Fruit fly (Drosophila melanogaster) whole organism, embryonic: ENCODE data around the gene Uxt.

Experiments
- Atf-2 ChIP-seq: fragments of 200-800 bp; sonication (Bioruptor generic); optimal IDR thresholded peaks from 2 replicates; lab custom pipeline; 2016; ENCODE audit warnings: missing biosample characterization, missing genetic modification characterization
- BEAF-32 ChIP-seq: fragments of 200-800 bp; sonication (Bioruptor generic); optimal IDR thresholded peaks from 3 replicates; lab custom pipeline; 2017; ENCODE audit warnings: missing biosample characterization, missing genetic modification characterization, mild to moderate bottlenecking, moderate library complexity, missing genetic modification reagents
- CG11560 ChIP-seq: fragments of 200-800 bp; sonication (Bioruptor generic); IDR thresholded peaks from 3 replicates; pipeline ENCODE4 v1.3.6; 2022; ENCODE audit warnings: missing biosample characterization, missing genetic modification characterization
- CG12659 ChIP-seq: fragments of 200-800 bp; sonication (Bioruptor generic); optimal IDR thresholded peaks from 3 replicates; lab custom pipeline; 2017; ENCODE audit warnings: mild to moderate bottlenecking, missing biosample characterization, missing genetic modification reagents, missing genetic modification characterization
- CG15601 ChIP-seq: fragments of 200-800 bp; sonication (Bioruptor generic); optimal IDR thresholded peaks from 3 replicates; lab custom pipeline; 2019; ENCODE audit warnings: missing biosample characterization, mild to moderate bottlenecking, missing genetic modification characterization, moderate library complexity
- CG16813 ChIP-seq: fragments of 200-800 bp; sonication (Bioruptor generic); IDR thresholded peaks from 3 replicates; pipeline ENCODE4 v1.3.6; 2022; ENCODE audit warnings: missing biosample characterization, missing genetic modification characterization; ENCODE audit not compliant: partially characterized antibody
- CG17328 ChIP-seq: fragments of 200-800 bp; sonication (Bioruptor generic); IDR thresholded peaks from 2 replicates; pipeline ENCODE4 v1.3.6; 2022; ENCODE audit warnings: missing biosample characterization, missing genetic modification characterization
- CG17829 ChIP-seq: fragments of 200-800 bp; optimal IDR thresholded peaks from 2 replicates; lab custom pipeline; 2019; ENCODE audit warnings: missing biosample characterization, mild to moderate bottlenecking, missing genetic modification characterization, moderate library complexity
- CG2889 ChIP-seq: fragments of 200-800 bp; sonication (Bioruptor generic); IDR thresholded peaks from 3 replicates; pipeline ENCODE4 v1.3.6; 2022; ENCODE audit warnings: missing biosample characterization, missing genetic modification characterization
- CG3065 ChIP-seq: fragments of 200-800 bp; sonication (Bioruptor generic); optimal IDR thresholded peaks from 2 replicates; lab custom pipeline; 2016; ENCODE audit warnings: missing biosample characterization, missing genetic modification characterization
- CG31224 ChIP-seq: fragments of 200-800 bp; sonication (Bioruptor generic); IDR thresholded peaks from 2 replicates; pipeline ENCODE4 v1.3.6; 2022; ENCODE audit warnings: missing biosample characterization, missing genetic modification characterization
- CG3163 ChIP-seq: fragments of 200-800 bp; sonication (Bioruptor generic); optimal IDR thresholded peaks from 3 replicates; lab custom pipeline; 2016; ENCODE audit warnings: missing biosample characterization, missing genetic modification characterization
- CG34376 ChIP-seq: fragments of 200-800 bp; sonication (Bioruptor generic); optimal IDR thresholded peaks from 2 replicates; lab custom pipeline; 2018; ENCODE audit warnings: missing biosample characterization, mild to moderate bottlenecking, missing genetic modification characterization
- CG4360 ChIP-seq: fragments of 200-800 bp; sonication (Bioruptor generic); IDR thresholded peaks from 2 replicates; pipeline ENCODE4 v1.3.6; 2022; ENCODE audit warnings: missing biosample characterization, missing genetic modification characterization
- CG43689 ChIP-seq: fragments of 200-800 bp; sonication (Bioruptor generic); IDR thresholded peaks from 2 replicates; pipeline ENCODE4 v1.3.6; 2022; ENCODE audit warnings: missing biosample characterization, missing genetic modification characterization
- CG4424 ChIP-seq: fragments of 200-800 bp; sonication (Bioruptor generic); optimal IDR thresholded peaks from 3 replicates; lab custom pipeline; 2016; ENCODE audit warnings: missing biosample characterization, missing genetic modification characterization
- CG6813 ChIP-seq: fragments of 200-800 bp; sonication (Bioruptor generic); optimal IDR thresholded peaks from 2 replicates; lab custom pipeline; 2017; ENCODE audit warnings: missing biosample characterization, missing genetic modification characterization, mild to moderate bottlenecking, moderate library complexity, missing genetic modification reagents
- CG6854 ChIP-seq: fragments of 200-800 bp; sonication (Bioruptor generic); optimal IDR thresholded peaks from 3 replicates; lab custom pipeline; 2017; ENCODE audit warnings: missing biosample characterization, mild to moderate bottlenecking, missing genetic modification characterization
- CG8089 ChIP-seq: fragments of 200-800 bp; sonication (Bioruptor generic); optimal IDR thresholded peaks from 3 replicates; lab custom pipeline; 2016; ENCODE audit warnings: missing biosample characterization, missing genetic modification characterization
- CG8290 ChIP-seq, 3 experiments: fragments of 200-800 bp; sonication (Bioruptor generic); optimal IDR thresholded peaks; 2 replicates each; lab custom pipeline; 2016 to 2019; ENCODE audit warnings: missing biosample characterization in 3 of 3, missing genetic modification characterization in 3 of 3, mild to moderate bottlenecking in 2 of 3, moderate library complexity in 1 of 3
- CG9797 ChIP-seq: fragments of 200-800 bp; sonication (Bioruptor generic); optimal IDR thresholded peaks from 3 replicates; lab custom pipeline; 2018; ENCODE audit warnings: missing biosample characterization, mild to moderate bottlenecking, missing genetic modification characterization
- Dbx ChIP-seq: fragments of 200-800 bp; sonication (Bioruptor generic); IDR thresholded peaks from 3 replicates; pipeline ENCODE4 v1.3.6; 2022; ENCODE audit warnings: missing biosample characterization, missing genetic modification characterization
- Dek ChIP-seq: fragments of 200-800 bp; sonication (Bioruptor generic); optimal IDR thresholded peaks from 3 replicates; lab custom pipeline; 2019; ENCODE audit warnings: missing biosample characterization, mild to moderate bottlenecking, missing genetic modification characterization, moderate library complexity
- Dfd ChIP-seq, 2 experiments: fragments of >200 bp; optimal IDR thresholded peaks; 2 replicates each; lab custom pipeline; 2017; ENCODE audit warnings: missing biosample characterization in 2 of 2, missing genetic modification characterization in 2 of 2
- Dip2 ChIP-seq: fragments of 200-800 bp; sonication (Bioruptor generic); IDR thresholded peaks from 2 replicates; pipeline ENCODE4 v1.3.6; 2022; ENCODE audit warnings: missing biosample characterization, missing genetic modification characterization
- Doc2 ChIP-seq: fragments of 200-800 bp; sonication (Bioruptor generic); IDR thresholded peaks from 2 replicates; pipeline ENCODE4 v1.3.6; 2022; ENCODE audit warnings: missing biosample characterization, missing genetic modification characterization
- Eip74EF ChIP-seq, 2 experiments: fragments of 200-800 bp in 1 of 2; fragments of >200 bp in 1 of 2; sonication (Bioruptor generic) in 1 of 2; optimal IDR thresholded peaks; 2 replicates each; lab custom pipeline; 2017 to 2019; ENCODE audit warnings: missing biosample characterization in 2 of 2, missing genetic modification characterization in 2 of 2, mild to moderate bottlenecking in 1 of 2, moderate library complexity in 1 of 2
- Ets97D ChIP-seq: fragments of 200-800 bp; sonication (Bioruptor generic); optimal IDR thresholded peaks from 3 replicates; lab custom pipeline; 2016; ENCODE audit warnings: missing biosample characterization, missing genetic modification characterization
- Gug ChIP-seq: fragments of 200-800 bp; sonication (Bioruptor generic); IDR thresholded peaks from 4 replicates; pipeline ENCODE4 v1.3.6; 2022; ENCODE audit warnings: missing biosample characterization, missing genetic modification characterization
- Hmx ChIP-seq: fragments of 200-800 bp; sonication (Bioruptor generic); optimal IDR thresholded peaks from 2 replicates; lab custom pipeline; 2016; ENCODE audit warnings: missing biosample characterization, missing genetic modification characterization
- Jarid2 ChIP-seq: fragments of 200-800 bp; sonication (Bioruptor generic); optimal IDR thresholded peaks from 3 replicates; lab custom pipeline; 2017; ENCODE audit warnings: mild to moderate bottlenecking, missing biosample characterization, missing genetic modification reagents, missing genetic modification characterization
- Sry-β ChIP-seq: fragments of 200-800 bp; sonication (Bioruptor generic); optimal IDR thresholded peaks from 2 replicates; lab custom pipeline; 2018; ENCODE audit warnings: missing biosample characterization, mild to moderate bottlenecking, missing genetic modification characterization, moderate library complexity
- Tbp ChIP-seq: fragments of >200 bp; optimal IDR thresholded peaks from 2 replicates; lab custom pipeline; 2018; ENCODE audit warnings: missing biosample characterization, missing genetic modification characterization
- chm ChIP-seq: fragments of 200-800 bp; sonication (Bioruptor generic); IDR thresholded peaks from 2 replicates; pipeline ENCODE4 v1.3.6; 2022; ENCODE audit warnings: missing biosample characterization, missing genetic modification characterization
- chn ChIP-seq: fragments of 200-800 bp; sonication (Bioruptor generic); optimal IDR thresholded peaks from 2 replicates; lab custom pipeline; 2016; ENCODE audit warnings: missing biosample characterization, missing genetic modification characterization
- esg ChIP-seq: fragments of 200-800 bp; sonication (Bioruptor generic); conservative IDR thresholded peaks from 2 replicates; pipeline ENCODE4 v1.3.6; 2022; ENCODE audit warnings: missing biosample characterization, missing genetic modification characterization
- exex ChIP-seq: fragments of 200-800 bp; sonication (Bioruptor generic); optimal IDR thresholded peaks from 4 replicates; lab custom pipeline; 2018; ENCODE audit warnings: missing biosample characterization, mild to moderate bottlenecking, missing genetic modification characterization, moderate library complexity
- eyg ChIP-seq: fragments of 200-800 bp; sonication (Bioruptor generic); optimal IDR thresholded peaks from 3 replicates; lab custom pipeline; 2016; ENCODE audit warnings: missing biosample characterization, missing genetic modification characterization
- ftz-f1 ChIP-seq: fragments of 200-800 bp; sonication (Bioruptor generic); optimal IDR thresholded peaks from 2 replicates; lab custom pipeline; 2016; ENCODE audit warnings: missing biosample characterization, missing genetic modification characterization
- h ChIP-seq: fragments of >200 bp; optimal IDR thresholded peaks from 2 replicates; lab custom pipeline; 2017
- lov ChIP-seq, 2 experiments: fragments of 200-800 bp in 1 of 2; fragments of >200 bp in 1 of 2; sonication (Bioruptor generic) in 1 of 2; IDR thresholded peaks in 1 of 2; optimal IDR thresholded peaks in 1 of 2; 2 replicates in 1 of 2; 3 replicates in 1 of 2; pipeline versions ENCODE4 v1.3.6 to Lab custom; 2017 to 2022; ENCODE audit warnings: missing biosample characterization in 1 of 2, missing genetic modification characterization in 1 of 2
- org-1 ChIP-seq: fragments of 200-800 bp; sonication (Bioruptor generic); optimal IDR thresholded peaks from 2 replicates; lab custom pipeline; 2017; ENCODE audit warnings: missing biosample characterization, missing genetic modification characterization
- psq ChIP-seq: fragments of 200-800 bp; sonication (Bioruptor generic); optimal IDR thresholded peaks from 2 replicates; lab custom pipeline; 2017; ENCODE audit warnings: missing biosample characterization, missing genetic modification characterization
- repo ChIP-seq: fragments of 200-800 bp; sonication (Bioruptor generic); optimal IDR thresholded peaks from 2 replicates; lab custom pipeline; 2016; ENCODE audit warnings: missing biosample characterization, missing genetic modification characterization
- sd ChIP-seq: fragments of 200-800 bp; sonication (Bioruptor generic); optimal IDR thresholded peaks from 3 replicates; lab custom pipeline; 2018; ENCODE audit warnings: missing biosample characterization, mild to moderate bottlenecking, missing genetic modification characterization, moderate library complexity
- sima ChIP-seq: fragments of 200-800 bp; sonication (Bioruptor generic); optimal IDR thresholded peaks from 2 replicates; lab custom pipeline; 2016; ENCODE audit warnings: missing biosample characterization, missing genetic modification characterization
- sr ChIP-seq: fragments of 200-800 bp; sonication (Bioruptor generic); IDR thresholded peaks from 3 replicates; pipeline ENCODE4 v1.3.6; 2022; ENCODE audit warnings: missing biosample characterization, missing genetic modification characterization
- sug ChIP-seq: fragments of 200-800 bp; optimal IDR thresholded peaks from 2 replicates; lab custom pipeline; 2019; ENCODE audit warnings: missing biosample characterization, mild to moderate bottlenecking, missing genetic modification characterization, moderate library complexity
- tio ChIP-seq: fragments of 200-800 bp; sonication (Bioruptor generic); optimal IDR thresholded peaks from 2 replicates; lab custom pipeline; 2017; ENCODE audit warnings: missing biosample characterization, missing genetic modification characterization, inconsistent platforms
- trh ChIP-seq: fragments of 200-800 bp; sonication (Bioruptor generic); optimal IDR thresholded peaks from 2 replicates; lab custom pipeline; 2016; ENCODE audit warnings: missing biosample characterization, missing genetic modification characterization
- zen ChIP-seq: fragments of 200-800 bp; sonication (Bioruptor generic); optimal IDR thresholded peaks from 3 replicates; lab custom pipeline; 2018; ENCODE audit warnings: missing biosample characterization, mild to moderate bottlenecking, missing genetic modification characterization, moderate library complexity

Gene Uxt

dm6 chr2L:15264483-15264987 lies 8.2 kb downstream of the Uxt start, which contains the start of gene yuri (continued):
- TF ChIP-seq Hmx (no peak), Eip74EF (GFP tag; optimal IDR thresholded peaks at IDR 0.05; lab: Kevin White, UChicago) (peak in 1 of 2 experiments; percentile 43), CG6813 (GFP tag; lab: Kevin White, UChicago) (peak; percentile 59), CG16813 (GFP tag; lab: Robert Waterston, UW) (no peak), CG34376 (GFP tag; lab: Kevin White, UChicago) (peak; percentile 81), psq (GFP tag; lab: Kevin White, UChicago) (no peak), exex (tag; lab: Kevin White, UChicago) (peak; percentile 30), CG8089 (GFP tag; lab: Kevin White, UChicago) (no peak), Tbp (GFP tag; lab: Kevin White, UChicago) (no peak), repo (peak; percentile 18), CG3065 (GFP tag; lab: Kevin White, UChicago) (no peak), Doc2 (GFP tag; lab: Robert Waterston, UW) (no peak), CG6854 (peak; percentile 43), CG3163 (GFP tag; lab: Kevin White, UChicago) (no peak), sima (GFP tag; lab: Kevin White, UChicago) (no peak), Sry-β (GFP tag; lab: Kevin White, UChicago) (no peak), Dfd (GFP tag; optimal IDR thresholded peaks at IDR 0.05; lab: Kevin White, UChicago) (no peak), chm (GFP tag; lab: Robert Waterston, UW) (peak; percentile 85), Ets97D (GFP tag; lab: Kevin White, UChicago) (peak; percentile 11), Dek (tag; lab: Kevin White, UChicago) (no peak), CG9797 (GFP tag; lab: Kevin White, UChicago) (no peak), chn (GFP tag; lab: Kevin White, UChicago) (no peak), h (lab: Kevin White, UChicago) (no peak), CG2889 (GFP tag; lab: Robert Waterston, UW) (no peak), Dip2 (no peak), tio (GFP tag; lab: Kevin White, UChicago) (no peak), CG15601 (tag; lab: Kevin White, UChicago) (no peak), CG12659 (GFP tag; lab: Kevin White, UChicago) (peak; percentile 28), Gug (GFP tag; lab: Robert Waterston, UW) (no peak), zen (no peak), eyg (GFP tag; lab: Kevin White, UChicago) (no peak), CG8290 (GFP tag; optimal IDR thresholded peaks at IDR 0.05; lab: Kevin White, UChicago) (no peak), CG8290 (tag; optimal IDR thresholded peaks at IDR 0.05; lab: Kevin White, UChicago) (no peak), trh (GFP tag; lab: Kevin White, UChicago) (no peak), CG4424 (GFP tag; lab: Kevin White, UChicago) (no peak), Jarid2 (GFP tag; lab: Kevin White, UChicago) (peak; percentile 98), CG31224 (GFP tag; lab: Robert Waterston, UW) (0 out of 2 replicates have a peak, but pooled peaks have one; percentile 8), lov (optimal IDR thresholded peaks at IDR 0.05; lab: Kevin White, UChicago) (no peak), lov (GFP tag; IDR thresholded peaks at IDR 0.05; lab: Robert Waterston, UW) (peak; percentile 65; the same call in 1 of the 3 replicates), CG4360 (GFP tag; lab: Robert Waterston, UW) (peak; percentile 95), CG11560 (no peak), CG17829 (tag; lab: Kevin White, UChicago) (peak; percentile 44), ftz-f1 (peak; percentile 62), esg (GFP tag; lab: Robert Waterston, UW) (no peak), Dbx (GFP tag; lab: Robert Waterston, UW) (peak; percentile 68; the same call in 2 of the 3 replicates), BEAF-32 (no peak), CG43689 (GFP tag; lab: Robert Waterston, UW) (no peak), sug (tag; lab: Kevin White, UChicago) (peak; percentile 47), Atf-2 (no peak), org-1 (GFP tag; lab: Kevin White, UChicago) (no peak), sd (tag; lab: Kevin White, UChicago) (peak; percentile 70), CG17328 (GFP tag; lab: Robert Waterston, UW) (no peak), sr (GFP tag; lab: Robert Waterston, UW) (no peak)
